Fruit fly (Drosophila melanogaster): Measurements from ENCODE around the gene CG14624.

Gene CG14624

DNA sequence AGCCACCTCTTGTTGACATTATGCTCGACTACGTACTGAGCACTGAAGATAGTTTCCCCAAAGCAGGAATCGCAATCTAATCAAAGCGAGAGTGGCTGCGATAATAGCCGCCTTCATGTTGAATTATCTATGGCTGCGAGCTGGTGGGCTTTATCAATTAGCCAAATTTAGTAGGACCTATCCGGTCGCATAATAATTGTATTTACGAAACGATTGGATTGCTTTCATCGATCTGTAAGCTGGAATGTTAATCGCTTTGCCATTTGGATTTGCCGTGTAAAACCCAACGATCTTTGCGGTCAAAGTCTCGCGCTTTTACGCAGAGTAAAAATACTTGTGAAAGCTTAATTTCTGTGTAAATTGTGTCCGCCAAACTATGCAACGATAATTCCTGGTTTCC is 30.5 kb upstream of the CG14624 start, which contains the start of gene CG11384 (continued):
- no peak for TF ChIP-seq CG31441 (GFP tag; IDR thresholded peaks at IDR 0.05)

DNA sequence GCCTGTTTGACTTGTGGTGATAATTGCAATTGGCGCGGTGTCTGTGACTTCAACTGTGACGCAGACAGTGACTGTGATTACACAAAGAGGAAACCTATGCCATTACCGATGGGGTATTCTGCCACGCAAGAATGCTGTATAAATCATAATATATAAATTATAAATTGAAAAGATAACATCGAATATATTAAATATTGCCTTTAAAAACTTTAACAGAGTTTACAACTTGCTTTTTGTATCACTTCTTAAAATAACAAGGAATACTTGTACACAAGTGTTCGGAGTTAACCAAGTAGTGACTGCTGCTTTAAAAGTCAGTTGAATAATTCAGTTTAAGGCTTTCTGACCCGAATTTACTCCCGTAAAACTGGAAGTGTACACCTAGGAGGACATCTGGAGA is 26.7 kb upstream of the CG14624 start, which contains the start of gene CG11379:
Gene CG11379 (plus strand): TSS at position 301 of the 400 bp plus-strand sequence.
- TF ChIP-seq CG2120 (GFP tag; optimal IDR thresholded peaks at IDR 0.05) (no peak), peb (GFP tag; IDR thresholded peaks at IDR 0.05) (no peak), CG3995 (GFP tag; optimal IDR thresholded peaks at IDR 0.05) (peak; percentile 27)

DNA sequence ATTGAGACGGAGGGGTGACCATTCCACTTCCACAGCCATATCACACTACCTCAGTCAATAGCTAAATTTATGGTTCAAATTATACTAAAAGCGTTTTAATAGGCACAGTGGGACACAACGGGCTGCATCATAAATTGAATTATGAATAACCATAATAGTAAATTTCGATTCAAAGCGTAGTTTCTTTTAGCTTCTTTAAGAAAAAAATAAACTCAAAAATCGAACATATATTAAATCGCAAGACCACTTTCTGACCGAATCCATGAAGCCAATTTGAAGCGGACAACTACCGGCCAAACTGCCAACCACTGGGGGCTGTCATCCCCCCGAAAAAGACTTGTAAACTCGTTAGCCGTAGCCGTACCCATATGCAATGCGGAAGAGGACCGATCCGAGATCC is 25.7 kb upstream of the CG14624 start:
- no peak for TF ChIP-seq phol (tag; optimal IDR thresholded peaks at IDR 0.05)
- TF ChIP-seq CG16815 (GFP tag; optimal IDR thresholded peaks at IDR 0.05), result no peak
- no peak for TF ChIP-seq CG30431 (GFP tag; optimal IDR thresholded peaks at IDR 0.05)
- TF ChIP-seq slbo (GFP tag; IDR thresholded peaks at IDR 0.05), result no peak
- no peak for TF ChIP-seq Scr (GFP tag; IDR thresholded peaks at IDR 0.05; ENCODE audit: partially characterized antibody)

DNA sequence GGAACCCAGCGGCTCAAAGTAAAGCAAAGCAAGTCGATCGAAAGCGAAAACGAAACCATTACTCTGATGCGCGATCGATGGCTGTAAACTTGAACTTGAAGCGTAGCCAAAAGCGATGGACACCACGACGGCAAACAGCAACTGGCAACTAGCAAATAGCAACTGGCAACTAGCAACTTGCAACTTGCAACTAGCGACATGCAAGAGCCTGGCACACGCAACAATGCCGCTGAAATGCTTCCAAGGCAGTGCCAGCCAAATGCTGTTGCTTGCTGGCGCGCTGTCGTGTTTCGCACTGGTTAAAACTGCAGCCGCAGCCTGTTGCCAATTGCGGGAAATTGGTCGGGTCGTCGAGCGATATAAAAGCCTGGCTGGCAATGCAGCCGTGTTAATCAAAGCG is 25.2 kb upstream of the CG14624 start, which contains the start of gene CG14627:
Gene CG14627 (plus strand): TSS at position 301 of the 400 bp plus-strand sequence.
- TF ChIP-seq Ravus (GFP tag; IDR thresholded peaks at IDR 0.05), result no peak

dm6 chrX:1183742-1184141 is 22.8 kb upstream of the CG14624 start:
- TF ChIP-seq jing (GFP tag; optimal IDR thresholded peaks at IDR 0.05), result no peak
- TF ChIP-seq row (GFP tag; IDR thresholded peaks at IDR 0.05), result peak; percentile 49
- no peak for TF ChIP-seq Side (GFP tag; optimal IDR thresholded peaks at IDR 0.05)
- TF ChIP-seq D19A (tag; optimal IDR thresholded peaks at IDR 0.05), result peak; percentile 94

DNA sequence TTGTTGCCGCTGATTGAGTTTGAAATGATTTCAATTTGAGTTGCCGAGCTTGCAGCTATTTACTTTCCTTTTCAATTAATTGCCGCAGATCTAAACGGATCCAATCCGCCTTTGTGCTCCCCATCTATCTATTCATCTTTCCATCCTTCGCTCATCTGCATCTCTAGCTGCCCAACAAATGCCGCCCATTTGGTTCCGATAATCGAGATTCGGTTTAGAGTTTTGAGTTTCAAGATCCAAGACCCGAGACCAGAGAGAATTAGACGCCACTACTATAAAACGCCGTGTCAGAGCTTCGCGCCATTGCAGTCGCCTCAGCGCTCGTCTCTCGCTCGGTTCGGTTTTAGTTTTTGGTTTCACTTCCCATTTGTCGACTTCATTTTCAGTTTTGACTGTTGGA is 22.1 kb upstream of the CG14624 start, which contains the start of gene CG14626:
Gene CG14626 (plus strand): TSS at position 301 of the 400 bp plus-strand sequence.
- TF ChIP-seq CG11093 (GFP tag; IDR thresholded peaks at IDR 0.05) (no peak), disco-r (GFP tag; optimal IDR thresholded peaks at IDR 0.05) (no peak), aop (GFP tag; IDR thresholded peaks at IDR 0.05) (no peak), CG12659 (GFP tag; optimal IDR thresholded peaks at IDR 0.05) (no peak), Dref (GFP tag; IDR thresholded peaks at IDR 0.05) (no peak), CG6683 (GFP tag; optimal IDR thresholded peaks at IDR 0.05) (no peak), lbe (GFP tag; optimal IDR thresholded peaks at IDR 0.05) (no peak), CG16863 (GFP tag; optimal IDR thresholded peaks at IDR 0.05) (no peak), Spps (tag; optimal IDR thresholded peaks at IDR 0.05) (no peak), CG7357 (GFP tag; IDR thresholded peaks at IDR 0.05) (no peak), sisA (GFP tag; IDR thresholded peaks at IDR 0.05) (no peak), CG7556 (GFP tag; optimal IDR thresholded peaks at IDR 0.05) (no peak), CG11696 (GFP tag; IDR thresholded peaks at IDR 0.05) (no peak), Six4 (GFP tag; optimal IDR thresholded peaks at IDR 0.05) (no peak), CG4282 (GFP tag; optimal IDR thresholded peaks at IDR 0.05) (no peak), CG8388 (GFP tag; optimal IDR thresholded peaks at IDR 0.05) (no peak), trh (GFP tag; optimal IDR thresholded peaks at IDR 0.05) (no peak), maf-S (GFP tag; optimal IDR thresholded peaks at IDR 0.05) (no peak), zen2 (GFP tag; IDR thresholded peaks at IDR 0.05; ENCODE audit: partially characterized antibody) (no peak), CG3995 (GFP tag; optimal IDR thresholded peaks at IDR 0.05) (no peak)
